Fruit fly (Drosophila melanogaster) whole organism, embryonic: ENCODE data around the gene bin.

ENCODE experiments used
- Antp ChIP-seq: fragments of 200-800 bp; sonication (Bioruptor generic); optimal IDR thresholded peaks from 3 replicates; lab custom pipeline; 2016; ENCODE audit warnings: missing biosample characterization, missing genetic modification characterization
- B-H2 ChIP-seq: fragments of 200-800 bp; sonication (Bioruptor generic); optimal IDR thresholded peaks from 2 replicates; lab custom pipeline; 2018; ENCODE audit warnings: missing biosample characterization, mild to moderate bottlenecking, missing genetic modification characterization
- C15 ChIP-seq: fragments of 200-800 bp; sonication (Bioruptor generic); IDR thresholded peaks from 3 replicates; pipeline ENCODE4 v1.3.6; 2022; ENCODE audit warnings: missing biosample characterization, missing genetic modification characterization
- CG10267 ChIP-seq: fragments of 200-800 bp; sonication (Bioruptor generic); optimal IDR thresholded peaks from 2 replicates; lab custom pipeline; 2018; ENCODE audit warnings: missing biosample characterization, mild to moderate bottlenecking, missing genetic modification characterization, moderate library complexity
- CG10565 ChIP-seq: fragments of 200-800 bp; sonication (Bioruptor generic); optimal IDR thresholded peaks from 3 replicates; lab custom pipeline; 2016; ENCODE audit warnings: missing biosample characterization, mild to moderate bottlenecking, missing genetic modification characterization
- CG11398 ChIP-seq: fragments of 200-800 bp; sonication (Bioruptor generic); optimal IDR thresholded peaks from 2 replicates; lab custom pipeline; 2016; ENCODE audit warnings: missing biosample characterization, missing genetic modification characterization
- CG11560 ChIP-seq: fragments of 200-800 bp; sonication (Bioruptor generic); IDR thresholded peaks from 3 replicates; pipeline ENCODE4 v1.3.6; 2022; ENCODE audit warnings: missing biosample characterization, missing genetic modification characterization
- CG11696 ChIP-seq: fragments of 200-800 bp; sonication (Bioruptor generic); IDR thresholded peaks from 2 replicates; pipeline ENCODE4 v1.3.6; 2022; ENCODE audit warnings: missing biosample characterization, missing genetic modification characterization
- CG13123 ChIP-seq: fragments of 200-800 bp; sonication (Bioruptor generic); optimal IDR thresholded peaks from 2 replicates; lab custom pipeline; 2016; ENCODE audit warnings: missing biosample characterization, missing genetic modification characterization
- CG13894 ChIP-seq: fragments of 200-800 bp; sonication (Bioruptor generic); optimal IDR thresholded peaks from 3 replicates; lab custom pipeline; 2018; ENCODE audit warnings: missing biosample characterization, mild to moderate bottlenecking, missing genetic modification characterization, moderate library complexity
- CG15601 ChIP-seq: fragments of 200-800 bp; sonication (Bioruptor generic); optimal IDR thresholded peaks from 3 replicates; lab custom pipeline; 2019; ENCODE audit warnings: missing biosample characterization, mild to moderate bottlenecking, missing genetic modification characterization, moderate library complexity
- CG1603 ChIP-seq: fragments of 200-800 bp; sonication (Bioruptor generic); optimal IDR thresholded peaks from 2 replicates; lab custom pipeline; 2019; ENCODE audit warnings: missing biosample characterization, mild to moderate bottlenecking, missing genetic modification characterization, moderate library complexity
- CG16813 ChIP-seq: fragments of 200-800 bp; sonication (Bioruptor generic); IDR thresholded peaks from 3 replicates; pipeline ENCODE4 v1.3.6; 2022; ENCODE audit warnings: missing biosample characterization, missing genetic modification characterization; ENCODE audit not compliant: partially characterized antibody
- CG17186 ChIP-seq: fragments of 200-800 bp; sonication (Bioruptor generic); optimal IDR thresholded peaks from 3 replicates; lab custom pipeline; 2017; ENCODE audit warnings: missing biosample characterization, missing genetic modification reagents, missing genetic modification characterization
- CG17361 ChIP-seq: fragments of 200-800 bp; sonication (Bioruptor generic); IDR thresholded peaks from 3 replicates; pipeline ENCODE4 v1.3.6; 2022; ENCODE audit warnings: missing biosample characterization, missing genetic modification characterization
- CG17612 ChIP-seq: fragments of 200-800 bp; sonication (Bioruptor generic); IDR thresholded peaks from 2 replicates; pipeline ENCODE4 v1.3.6; 2022; ENCODE audit warnings: missing biosample characterization, missing genetic modification characterization
- CG1792 ChIP-seq: fragments of 200-800 bp; sonication (Bioruptor generic); optimal IDR thresholded peaks from 2 replicates; lab custom pipeline; 2016; ENCODE audit warnings: missing biosample characterization, missing genetic modification characterization
- CG30020 ChIP-seq: fragments of 200-800 bp; optimal IDR thresholded peaks from 2 replicates; lab custom pipeline; 2019; ENCODE audit warnings: missing biosample characterization, mild to moderate bottlenecking, missing genetic modification characterization, moderate library complexity
- CG31441 ChIP-seq: fragments of 200-800 bp; sonication (Bioruptor generic); IDR thresholded peaks from 2 replicates; pipeline ENCODE4 v1.3.6; 2022; ENCODE audit warnings: missing biosample characterization, missing genetic modification characterization
- CG5245 ChIP-seq: fragments of 200-800 bp; sonication (Bioruptor generic); optimal IDR thresholded peaks from 3 replicates; lab custom pipeline; 2016; ENCODE audit warnings: missing biosample characterization, missing genetic modification characterization
- CG7963 ChIP-seq: fragments of 200-800 bp; sonication (Bioruptor generic); IDR thresholded peaks from 3 replicates; pipeline ENCODE4 v1.3.6; 2022; ENCODE audit warnings: missing biosample characterization, missing genetic modification characterization; ENCODE audit not compliant: partially characterized antibody
- CG8359 ChIP-seq: fragments of 200-800 bp; sonication (Bioruptor generic); optimal IDR thresholded peaks from 2 replicates; lab custom pipeline; 2017; ENCODE audit warnings: missing biosample characterization, mild to moderate bottlenecking, missing genetic modification characterization, borderline replicate concordance
- Chrac-16 ChIP-seq: fragments of 200-800 bp; sonication (Bioruptor generic); optimal IDR thresholded peaks from 3 replicates; lab custom pipeline; 2016; ENCODE audit warnings: missing biosample characterization, missing genetic modification characterization
- CkIIα-i1 ChIP-seq: fragments of 200-800 bp; sonication (Bioruptor generic); IDR thresholded peaks from 2 replicates; pipeline ENCODE4 v1.3.6; 2022; ENCODE audit warnings: missing biosample characterization, missing genetic modification characterization
- Gsc ChIP-seq: fragments of 200-800 bp; sonication (Bioruptor generic); IDR thresholded peaks from 2 replicates; pipeline ENCODE4 v1.3.6; 2022; ENCODE audit warnings: missing biosample characterization, missing genetic modification characterization
- HmgZ ChIP-seq: fragments of 200-800 bp; sonication (Bioruptor generic); optimal IDR thresholded peaks from 2 replicates; lab custom pipeline; 2018; ENCODE audit warnings: missing biosample characterization, mild to moderate bottlenecking, missing genetic modification characterization
- Hmx ChIP-seq: fragments of 200-800 bp; sonication (Bioruptor generic); optimal IDR thresholded peaks from 2 replicates; lab custom pipeline; 2016; ENCODE audit warnings: missing biosample characterization, missing genetic modification characterization
- Hr39 ChIP-seq: fragments of >200 bp; optimal IDR thresholded peaks from 2 replicates; lab custom pipeline; 2017
- PHDP ChIP-seq: fragments of 200-800 bp; sonication (Bioruptor generic); optimal IDR thresholded peaks from 3 replicates; lab custom pipeline; 2018; ENCODE audit warnings: missing biosample characterization, mild to moderate bottlenecking, missing genetic modification characterization, moderate library complexity
- Rx ChIP-seq: fragments of 200-800 bp; sonication (Bioruptor generic); IDR thresholded peaks from 2 replicates; pipeline ENCODE4 v1.3.6; 2022; ENCODE audit warnings: missing biosample characterization, missing genetic modification characterization
- Sox100B ChIP-seq: fragments of 200-800 bp; sonication (Bioruptor generic); optimal IDR thresholded peaks from 3 replicates; lab custom pipeline; 2018; ENCODE audit warnings: missing biosample characterization, mild to moderate bottlenecking, missing genetic modification characterization
- amos ChIP-seq: fragments of 200-800 bp; sonication (Bioruptor generic); IDR thresholded peaks from 2 replicates; pipeline ENCODE4 v1.3.6; 2022; ENCODE audit warnings: missing biosample characterization, missing genetic modification characterization; ENCODE audit not compliant: partially characterized antibody
- ara ChIP-seq: fragments of 200-800 bp; sonication (Bioruptor generic); IDR thresholded peaks from 2 replicates; pipeline ENCODE4 v1.3.6; 2022; ENCODE audit warnings: missing biosample characterization, missing genetic modification characterization
- bowl ChIP-seq: fragments of 200-800 bp; sonication (Bioruptor generic); IDR thresholded peaks from 2 replicates; pipeline ENCODE4 v1.3.6; 2022; ENCODE audit warnings: missing biosample characterization, missing genetic modification characterization
- crc ChIP-seq: fragments of 200-800 bp; sonication (Bioruptor generic); optimal IDR thresholded peaks from 2 replicates; lab custom pipeline; 2016; ENCODE audit warnings: missing biosample characterization, missing genetic modification characterization
- da ChIP-seq: fragments of 200-800 bp; sonication (Bioruptor generic); optimal IDR thresholded peaks from 2 replicates; lab custom pipeline; 2016; ENCODE audit warnings: missing biosample characterization, missing genetic modification characterization
- gce ChIP-seq: fragments of 200-800 bp; sonication (Bioruptor generic); IDR thresholded peaks from 3 replicates; pipeline ENCODE4 v1.3.6; 2022; ENCODE audit warnings: missing biosample characterization, missing genetic modification characterization
- hbn ChIP-seq: fragments of 200-800 bp; sonication (Bioruptor generic); IDR thresholded peaks from 2 replicates; pipeline ENCODE4 v1.3.6; 2022; ENCODE audit warnings: missing biosample characterization, missing genetic modification characterization; ENCODE audit not compliant: partially characterized antibody
- hkb ChIP-seq, 2 experiments: fragments of 200-800 bp in 1 of 2; fragments of >200 bp in 1 of 2; sonication (Bioruptor generic) in 1 of 2; IDR thresholded peaks in 1 of 2; optimal IDR thresholded peaks in 1 of 2; 2 replicates each; pipeline versions ENCODE4 v1.3.6 to Lab custom; 2017 to 2022; ENCODE audit warnings: missing biosample characterization in 1 of 2, missing genetic modification characterization in 1 of 2
- lab ChIP-seq: fragments of 200-800 bp; sonication (Bioruptor generic); optimal IDR thresholded peaks from 3 replicates; lab custom pipeline; 2017; ENCODE audit warnings: missing biosample characterization, missing genetic modification characterization, mild to moderate bottlenecking, moderate library complexity, missing genetic modification reagents
- mld ChIP-seq: fragments of 200-800 bp; sonication (Bioruptor generic); IDR thresholded peaks from 3 replicates; pipeline ENCODE4 v1.3.6; 2022; ENCODE audit warnings: missing biosample characterization, missing genetic modification characterization; ENCODE audit not compliant: partially characterized antibody
- nom ChIP-seq: fragments of 200-800 bp; sonication (Bioruptor generic); optimal IDR thresholded peaks from 2 replicates; lab custom pipeline; 2017; ENCODE audit warnings: missing biosample characterization, missing genetic modification characterization, mild to moderate bottlenecking, moderate library complexity, missing genetic modification reagents
- oc ChIP-seq: fragments of 200-800 bp; sonication (Bioruptor generic); optimal IDR thresholded peaks from 2 replicates; lab custom pipeline; 2018; ENCODE audit warnings: missing biosample characterization, mild to moderate bottlenecking, missing genetic modification characterization, moderate library complexity
- psq ChIP-seq: fragments of 200-800 bp; sonication (Bioruptor generic); optimal IDR thresholded peaks from 2 replicates; lab custom pipeline; 2017; ENCODE audit warnings: missing biosample characterization, missing genetic modification characterization
- ranshi ChIP-seq: fragments of 200-800 bp; sonication (Bioruptor generic); IDR thresholded peaks from 2 replicates; pipeline ENCODE4 v1.3.6; 2022; ENCODE audit warnings: missing biosample characterization, missing genetic modification characterization
- scrt ChIP-seq: fragments of 200-800 bp; sonication (Bioruptor generic); optimal IDR thresholded peaks from 2 replicates; lab custom pipeline; 2018; ENCODE audit warnings: missing biosample characterization, mild to moderate bottlenecking, missing genetic modification characterization, moderate library complexity
- sob ChIP-seq: fragments of 200-800 bp; sonication (Bioruptor generic); IDR thresholded peaks from 2 replicates; pipeline ENCODE4 v1.3.6; 2022; ENCODE audit warnings: missing biosample characterization, missing genetic modification characterization
- stc ChIP-seq: fragments of 200-800 bp; sonication (Bioruptor generic); IDR thresholded peaks from 2 replicates; pipeline ENCODE4 v1.3.6; 2022; ENCODE audit warnings: missing biosample characterization, missing genetic modification characterization
- tup ChIP-seq: fragments of 200-800 bp; sonication (Bioruptor generic); optimal IDR thresholded peaks from 2 replicates; lab custom pipeline; 2016; ENCODE audit warnings: missing biosample characterization, mild to moderate bottlenecking, missing genetic modification characterization, moderate library complexity
- vnd ChIP-seq: fragments of 200-800 bp; sonication (Bioruptor generic); IDR thresholded peaks from 3 replicates; pipeline ENCODE4 v1.3.6; 2022; ENCODE audit warnings: missing biosample characterization, missing genetic modification characterization; ENCODE audit not compliant: partially characterized antibody
- zen ChIP-seq: fragments of 200-800 bp; sonication (Bioruptor generic); optimal IDR thresholded peaks from 3 replicates; lab custom pipeline; 2018; ENCODE audit warnings: missing biosample characterization, mild to moderate bottlenecking, missing genetic modification characterization, moderate library complexity

The bin gene

dm6 chr3L:6981823-6982222, 8.6 kb upstream of the bin start (continued):
- no peak for TF ChIP-seq CG17186
- peak; percentile 21 for TF ChIP-seq Sox100B (GFP tag; lab: Kevin White, UChicago)
- TF ChIP-seq vnd, result no peak
- no peak for TF ChIP-seq mld
- peak; percentile 47 for TF ChIP-seq oc (tag; lab: Kevin White, UChicago)
- no peak for TF ChIP-seq hkb (optimal IDR thresholded peaks at IDR 0.05; lab: Kevin White, UChicago)
- TF ChIP-seq hkb (GFP tag; IDR thresholded peaks at IDR 0.05; lab: Robert Waterston, UW), result 0 out of 2 replicates have a peak, but pooled peaks have one; percentile 29
- no peak for TF ChIP-seq da (GFP tag; lab: Kevin White, UChicago)
- no peak for TF ChIP-seq CG8359 (GFP tag; lab: Kevin White, UChicago)
- peak; percentile 43 for TF ChIP-seq Antp (GFP tag; lab: Kevin White, UChicago)
- peak; percentile 15 for TF ChIP-seq lab
- no peak for TF ChIP-seq C15 (GFP tag; lab: Robert Waterston, UW)
- no peak for TF ChIP-seq CG1792 (GFP tag; lab: Kevin White, UChicago)
- TF ChIP-seq CkIIα-i1 (GFP tag; lab: Robert Waterston, UW), result no peak
- no peak for TF ChIP-seq CG11560 (tag; lab: Robert Waterston, UW)
- TF ChIP-seq HmgZ (tag; lab: Kevin White, UChicago), result no peak
- TF ChIP-seq B-H2, result no peak
- peak; percentile 37 for TF ChIP-seq PHDP (tag; lab: Kevin White, UChicago)
- peak; percentile 43 for TF ChIP-seq Chrac-16
- no peak for TF ChIP-seq CG11696 (GFP tag; lab: Robert Waterston, UW)
- TF ChIP-seq CG17361 (GFP tag; lab: Robert Waterston, UW), result peak; percentile 74
- no peak for TF ChIP-seq bowl (GFP tag; lab: Robert Waterston, UW)
- TF ChIP-seq Rx (GFP tag; lab: Robert Waterston, UW), result no peak
- TF ChIP-seq amos (GFP tag; lab: Robert Waterston, UW), result no peak
- peak; percentile 40; the same call in 1 of the 2 replicates for TF ChIP-seq stc (GFP tag; lab: Robert Waterston, UW)
- TF ChIP-seq zen (tag; lab: Kevin White, UChicago), result peak; percentile 76
- no peak for TF ChIP-seq tup (GFP tag; lab: Kevin White, UChicago)
- TF ChIP-seq CG31441, result peak; percentile 44
- TF ChIP-seq Gsc (GFP tag; lab: Robert Waterston, UW), result no peak
- TF ChIP-seq gce (GFP tag; lab: Robert Waterston, UW), result no peak
- TF ChIP-seq hbn (GFP tag; lab: Robert Waterston, UW), result no peak
- TF ChIP-seq crc (GFP tag; lab: Kevin White, UChicago), result no peak
- TF ChIP-seq CG10267 (tag; lab: Kevin White, UChicago), result peak; percentile 55
- TF ChIP-seq ara (GFP tag; lab: Robert Waterston, UW), result peak; percentile 50; the same call in 1 of the 2 replicates
- TF ChIP-seq CG30020 (tag; lab: Kevin White, UChicago), result no peak
- no peak for TF ChIP-seq Hmx (GFP tag; lab: Kevin White, UChicago)
- TF ChIP-seq CG15601 (tag; lab: Kevin White, UChicago), result peak; percentile 15
- TF ChIP-seq sob, result no peak
- no peak for TF ChIP-seq CG11398 (GFP tag; lab: Kevin White, UChicago)
- TF ChIP-seq scrt (GFP tag; lab: Kevin White, UChicago), result no peak
- no peak for TF ChIP-seq psq (GFP tag; lab: Kevin White, UChicago)
- no peak for TF ChIP-seq CG13123 (GFP tag; lab: Kevin White, UChicago)
- TF ChIP-seq nom (GFP tag; lab: Kevin White, UChicago), result no peak
- no peak for TF ChIP-seq ranshi (GFP tag; lab: Robert Waterston, UW)
- TF ChIP-seq CG13894 (tag; lab: Kevin White, UChicago), result no peak
- no peak for TF ChIP-seq CG10565
- no peak for TF ChIP-seq CG7963 (GFP tag; lab: Robert Waterston, UW)
- TF ChIP-seq Hr39 (lab: Kevin White, UChicago), result no peak
- no peak for TF ChIP-seq CG17612 (GFP tag; lab: Robert Waterston, UW)
- peak; percentile 54 for TF ChIP-seq CG1603
- no peak for TF ChIP-seq CG16813 (GFP tag; lab: Robert Waterston, UW)
- TF ChIP-seq CG5245 (GFP tag; lab: Kevin White, UChicago), result no peak
